Fruit fly (Drosophila melanogaster) whole organism, embryonic: ENCODE results near the gene SuUR.

Source experiments
- Awh ChIP-seq: fragments of 200-800 bp; sonication (Bioruptor generic); IDR thresholded peaks from 2 replicates; pipeline ENCODE4, ENCODE4 v1.3.6; 2022; ENCODE audit warnings: missing biosample characterization, missing genetic modification characterization
- BtbVII ChIP-seq: fragments of 200-800 bp; sonication (Bioruptor generic); optimal IDR thresholded peaks from 3 replicates; lab custom pipeline; 2017; ENCODE audit warnings: missing biosample characterization, mild to moderate bottlenecking, missing genetic modification characterization
- CG13287 ChIP-seq: fragments of 200-800 bp; sonication (Bioruptor generic); IDR thresholded peaks from 2 replicates; pipeline ENCODE4 v1.3.6; 2022; ENCODE audit warnings: missing biosample characterization, missing genetic modification characterization; ENCODE audit not compliant: partially characterized antibody
- CG14965 ChIP-seq: fragments of 200-800 bp; sonication (Bioruptor generic); optimal IDR thresholded peaks from 2 replicates; lab custom pipeline; 2016; ENCODE audit warnings: missing biosample characterization, missing genetic modification characterization, borderline replicate concordance
- CG1603 ChIP-seq: fragments of 200-800 bp; sonication (Bioruptor generic); optimal IDR thresholded peaks from 2 replicates; lab custom pipeline; 2019; ENCODE audit warnings: missing biosample characterization, mild to moderate bottlenecking, missing genetic modification characterization, moderate library complexity
- CG17359 ChIP-seq: fragments of 200-800 bp; sonication (Bioruptor generic); optimal IDR thresholded peaks from 3 replicates; lab custom pipeline; 2018; ENCODE audit warnings: missing biosample characterization, mild to moderate bottlenecking, missing genetic modification characterization, moderate library complexity
- CG18262 ChIP-seq: fragments of 200-800 bp; optimal IDR thresholded peaks from 3 replicates; lab custom pipeline; 2019; ENCODE audit warnings: missing biosample characterization, mild to moderate bottlenecking, missing genetic modification characterization, moderate library complexity
- CG2129 ChIP-seq: fragments of 200-800 bp; sonication (Bioruptor generic); IDR thresholded peaks from 2 replicates; pipeline ENCODE4 v1.3.6; 2022; ENCODE audit warnings: missing biosample characterization, missing genetic modification characterization; ENCODE audit not compliant: partially characterized antibody
- CG31224 ChIP-seq: fragments of 200-800 bp; sonication (Bioruptor generic); IDR thresholded peaks from 2 replicates; pipeline ENCODE4 v1.3.6; 2022; ENCODE audit warnings: missing biosample characterization, missing genetic modification characterization
- CG4282 ChIP-seq: fragments of 200-800 bp; sonication (Bioruptor generic); optimal IDR thresholded peaks from 2 replicates; lab custom pipeline; 2016; ENCODE audit warnings: missing biosample characterization, missing genetic modification characterization
- CG4328 ChIP-seq: fragments of 200-800 bp; sonication (Bioruptor generic); optimal IDR thresholded peaks from 3 replicates; lab custom pipeline; 2017; ENCODE audit warnings: missing biosample characterization, missing genetic modification reagents, missing genetic modification characterization
- CG6654 ChIP-seq: fragments of 200-800 bp; sonication (Bioruptor generic); optimal IDR thresholded peaks from 2 replicates; lab custom pipeline; 2017; ENCODE audit warnings: missing biosample characterization, mild to moderate bottlenecking, missing genetic modification characterization
- CG6765 ChIP-seq: fragments of 200-800 bp; sonication (Bioruptor generic); optimal IDR thresholded peaks from 3 replicates; lab custom pipeline; 2017; ENCODE audit warnings: missing biosample characterization, mild to moderate bottlenecking, missing genetic modification characterization
- CG6813 ChIP-seq: fragments of 200-800 bp; sonication (Bioruptor generic); optimal IDR thresholded peaks from 2 replicates; lab custom pipeline; 2017; ENCODE audit warnings: missing biosample characterization, missing genetic modification characterization, mild to moderate bottlenecking, moderate library complexity, missing genetic modification reagents
- CG6854 ChIP-seq: fragments of 200-800 bp; sonication (Bioruptor generic); optimal IDR thresholded peaks from 3 replicates; lab custom pipeline; 2017; ENCODE audit warnings: missing biosample characterization, mild to moderate bottlenecking, missing genetic modification characterization
- CG8290 ChIP-seq, 3 experiments: fragments of 200-800 bp; sonication (Bioruptor generic); optimal IDR thresholded peaks; 2 replicates each; lab custom pipeline; 2016 to 2019; ENCODE audit warnings: missing biosample characterization in 3 of 3, missing genetic modification characterization in 3 of 3, mild to moderate bottlenecking in 2 of 3, moderate library complexity in 1 of 3
- CrebB ChIP-seq: fragments of 200-800 bp; sonication (Bioruptor generic); optimal IDR thresholded peaks from 3 replicates; lab custom pipeline; 2018; ENCODE audit warnings: missing biosample characterization, mild to moderate bottlenecking, missing genetic modification characterization
- Dek ChIP-seq: fragments of 200-800 bp; sonication (Bioruptor generic); optimal IDR thresholded peaks from 3 replicates; lab custom pipeline; 2019; ENCODE audit warnings: missing biosample characterization, mild to moderate bottlenecking, missing genetic modification characterization, moderate library complexity
- Eip74EF ChIP-seq, 2 experiments: fragments of 200-800 bp in 1 of 2; fragments of >200 bp in 1 of 2; sonication (Bioruptor generic) in 1 of 2; optimal IDR thresholded peaks; 2 replicates each; lab custom pipeline; 2017 to 2019; ENCODE audit warnings: missing biosample characterization in 2 of 2, missing genetic modification characterization in 2 of 2, mild to moderate bottlenecking in 1 of 2, moderate library complexity in 1 of 2
- Fer2 ChIP-seq: fragments of 200-800 bp; sonication (Bioruptor generic); optimal IDR thresholded peaks from 2 replicates; lab custom pipeline; 2018; ENCODE audit warnings: missing biosample characterization, mild to moderate bottlenecking, missing genetic modification characterization, moderate library complexity
- Jarid2 ChIP-seq: fragments of 200-800 bp; sonication (Bioruptor generic); optimal IDR thresholded peaks from 3 replicates; lab custom pipeline; 2017; ENCODE audit warnings: mild to moderate bottlenecking, missing biosample characterization, missing genetic modification reagents, missing genetic modification characterization
- Lim3 ChIP-seq: fragments of 200-800 bp; sonication (Bioruptor generic); IDR thresholded peaks from 2 replicates; pipeline ENCODE4 v1.3.6; 2022; ENCODE audit warnings: missing biosample characterization, missing genetic modification characterization
- Nf-YC ChIP-seq: fragments of 200-800 bp; optimal IDR thresholded peaks from 3 replicates; lab custom pipeline; 2019; ENCODE audit warnings: missing biosample characterization, mild to moderate bottlenecking, missing genetic modification characterization, moderate library complexity
- Oaz ChIP-seq: fragments of 200-800 bp; sonication (Bioruptor generic); IDR thresholded peaks from 2 replicates; pipeline ENCODE4 v1.3.6; 2022; ENCODE audit warnings: missing biosample characterization, missing genetic modification characterization
- Ptx1 ChIP-seq: fragments of 200-800 bp; sonication (Bioruptor generic); IDR thresholded peaks from 2 replicates; pipeline ENCODE4 v1.3.6; 2022; ENCODE audit warnings: missing biosample characterization, missing genetic modification characterization
- Sry-β ChIP-seq: fragments of 200-800 bp; sonication (Bioruptor generic); optimal IDR thresholded peaks from 2 replicates; lab custom pipeline; 2018; ENCODE audit warnings: missing biosample characterization, mild to moderate bottlenecking, missing genetic modification characterization, moderate library complexity
- Trl ChIP-seq, 3 experiments: fragments of >200 bp in 2 of 3; fragments of 200-800 bp in 1 of 3; sonication (Bioruptor generic) in 1 of 3; optimal IDR thresholded peaks; 2 replicates in 1 of 3; 3 replicates in 2 of 3; lab custom pipeline; 2016 to 2017; ENCODE audit warnings: missing biosample characterization in 1 of 3, missing genetic modification characterization in 1 of 3
- Vsx1 ChIP-seq: fragments of 200-800 bp; sonication (Bioruptor generic); optimal IDR thresholded peaks from 2 replicates; lab custom pipeline; 2017; ENCODE audit warnings: missing biosample characterization, mild to moderate bottlenecking, missing genetic modification characterization, missing genetic modification reagents
- YL-1 ChIP-seq: fragments of 200-800 bp; sonication (Bioruptor generic); optimal IDR thresholded peaks from 3 replicates; lab custom pipeline; 2017; ENCODE audit warnings: missing biosample characterization, mild to moderate bottlenecking, missing genetic modification characterization
- ac ChIP-seq: fragments of 200-800 bp; sonication (Bioruptor generic); optimal IDR thresholded peaks from 3 replicates; lab custom pipeline; 2017; ENCODE audit warnings: missing biosample characterization, mild to moderate bottlenecking, missing genetic modification characterization
- bab2 ChIP-seq: fragments of 200-800 bp; sonication (Bioruptor generic); optimal IDR thresholded peaks from 2 replicates; lab custom pipeline; 2016; ENCODE audit warnings: missing biosample characterization, missing genetic modification characterization
- cad ChIP-seq: fragments of >200 bp; optimal IDR thresholded peaks from 2 replicates; lab custom pipeline; 2017; ENCODE audit warnings: missing biosample characterization, missing genetic modification characterization
- cas ChIP-seq: fragments of 200-800 bp; sonication (Bioruptor generic); IDR thresholded peaks from 2 replicates; pipeline ENCODE4 v1.3.6; 2022; ENCODE audit warnings: missing biosample characterization, missing genetic modification characterization
- dan ChIP-seq: fragments of 200-800 bp; sonication (Bioruptor generic); IDR thresholded peaks from 2 replicates; pipeline ENCODE4 v1.3.6; 2022; ENCODE audit warnings: missing biosample characterization, missing genetic modification characterization
- dimm ChIP-seq: fragments of 200-800 bp; sonication (Bioruptor generic); IDR thresholded peaks from 2 replicates; pipeline ENCODE4 v1.3.6; 2022; ENCODE audit warnings: missing biosample characterization, missing genetic modification characterization
- emc ChIP-seq: fragments of 200-800 bp; sonication (Bioruptor generic); optimal IDR thresholded peaks from 2 replicates; lab custom pipeline; 2016; ENCODE audit warnings: missing biosample characterization, missing genetic modification characterization
- ftz-f1 ChIP-seq: fragments of 200-800 bp; sonication (Bioruptor generic); optimal IDR thresholded peaks from 2 replicates; lab custom pipeline; 2016; ENCODE audit warnings: missing biosample characterization, missing genetic modification characterization
- gfzf ChIP-seq: fragments of 200-800 bp; sonication (Bioruptor generic); optimal IDR thresholded peaks from 2 replicates; lab custom pipeline; 2016; ENCODE audit warnings: missing biosample characterization, mild to moderate bottlenecking, missing genetic modification characterization, moderate library complexity
- gro ChIP-seq: fragments of 200-800 bp; sonication (Bioruptor generic); optimal IDR thresholded peaks from 2 replicates; lab custom pipeline; 2016; ENCODE audit warnings: missing biosample characterization, missing genetic modification characterization
- onecut ChIP-seq: fragments of 200-800 bp; sonication (Bioruptor generic); IDR thresholded peaks from 2 replicates; pipeline ENCODE4 v1.3.6; 2022; ENCODE audit warnings: missing biosample characterization, missing genetic modification characterization
- phol ChIP-seq: fragments of 200-800 bp; sonication (Bioruptor generic); optimal IDR thresholded peaks from 3 replicates; lab custom pipeline; 2018; ENCODE audit warnings: missing biosample characterization, mild to moderate bottlenecking, missing genetic modification characterization, moderate library complexity
- pita ChIP-seq: fragments of 200-800 bp; sonication (Bioruptor generic); optimal IDR thresholded peaks from 2 replicates; lab custom pipeline; 2017; ENCODE audit warnings: missing biosample characterization, mild to moderate bottlenecking, missing genetic modification characterization
- ro ChIP-seq: fragments of 200-800 bp; sonication (Bioruptor generic); IDR thresholded peaks from 2 replicates; pipeline ENCODE4 v1.3.6; 2022; ENCODE audit warnings: missing biosample characterization, missing genetic modification characterization
- run ChIP-seq: fragments of 200-800 bp; sonication (Bioruptor generic); optimal IDR thresholded peaks from 3 replicates; lab custom pipeline; 2018; ENCODE audit warnings: missing biosample characterization, mild to moderate bottlenecking, missing genetic modification characterization
- schlank ChIP-seq: fragments of 200-800 bp; sonication (Bioruptor generic); optimal IDR thresholded peaks from 2 replicates; lab custom pipeline; 2018; ENCODE audit warnings: missing biosample characterization, mild to moderate bottlenecking, missing genetic modification characterization
- seq ChIP-seq: fragments of 200-800 bp; sonication (Bioruptor generic); IDR thresholded peaks from 2 replicates; pipeline ENCODE4 v1.3.6; 2022; ENCODE audit warnings: missing biosample characterization, missing genetic modification characterization
- sima ChIP-seq: fragments of 200-800 bp; sonication (Bioruptor generic); optimal IDR thresholded peaks from 2 replicates; lab custom pipeline; 2016; ENCODE audit warnings: missing biosample characterization, missing genetic modification characterization
- slp2 ChIP-seq: fragments of 200-800 bp; sonication (Bioruptor generic); optimal IDR thresholded peaks from 2 replicates; lab custom pipeline; 2016; ENCODE audit warnings: missing biosample characterization, missing genetic modification characterization
- tna ChIP-seq: fragments of 200-800 bp; sonication (Bioruptor generic); IDR thresholded peaks from 2 replicates; pipeline ENCODE4 v1.3.6; 2022; ENCODE audit warnings: missing biosample characterization, missing genetic modification characterization; ENCODE audit not compliant: partially characterized antibody

SuUR gene

dm6 chr3L:11064689-11065088 is at the start of gene SuUR, which contains the start of the genes CG32075 and CG45101 (continued):
- TF ChIP-seq Eip74EF (GFP tag; optimal IDR thresholded peaks at IDR 0.05; lab: Kevin White, UChicago) (peak in 1 of 2 experiments; percentile 35), YL-1 (GFP tag; lab: Kevin White, UChicago) (peak; percentile 86), CG6654 (no peak), gro (GFP tag; lab: Kevin White, UChicago) (peak; percentile 77), Dek (tag; lab: Kevin White, UChicago) (peak; percentile 78), cas (GFP tag; lab: Robert Waterston, UW) (peak; percentile 62), emc (GFP tag; lab: Kevin White, UChicago) (peak; percentile 10), CrebB (tag; lab: Kevin White, UChicago) (peak; percentile 58), CG18262 (tag; lab: Kevin White, UChicago) (peak; percentile 81), run (tag; lab: Kevin White, UChicago) (peak; percentile 80), pita (GFP tag; lab: Kevin White, UChicago) (no peak), CG14965 (GFP tag; lab: Kevin White, UChicago) (no peak), tna (GFP tag; lab: Robert Waterston, UW) (no peak), Trl (optimal IDR thresholded peaks at IDR 0.05; lab: Kevin White, UChicago) (no peak), Trl (GFP tag; optimal IDR thresholded peaks at IDR 0.05; lab: Kevin White, UChicago) (peak; percentile 93), ac (GFP tag; lab: Kevin White, UChicago) (peak; percentile 38), CG6854 (GFP tag; lab: Kevin White, UChicago) (peak; percentile 45), CG17359 (tag; lab: Kevin White, UChicago) (peak; percentile 85), Sry-β (peak; percentile 96), ftz-f1 (peak; percentile 24), CG2129 (GFP tag; lab: Robert Waterston, UW) (no peak), CG4328 (GFP tag; lab: Kevin White, UChicago) (peak; percentile 74), CG6765 (GFP tag; lab: Kevin White, UChicago) (peak; percentile 9), Lim3 (GFP tag; lab: Robert Waterston, UW) (no peak), phol (tag; lab: Kevin White, UChicago) (peak; percentile 90), Fer2 (peak; percentile 79), Oaz (GFP tag; lab: Robert Waterston, UW) (peak; percentile 74), ro (peak; percentile 76), bab2 (GFP tag; lab: Kevin White, UChicago) (peak; percentile 92), onecut (peak; percentile 34; the same call in 1 of the 2 replicates), CG8290 (GFP tag; optimal IDR thresholded peaks at IDR 0.05; lab: Kevin White, UChicago) (peak; percentile 79), CG8290 (tag; optimal IDR thresholded peaks at IDR 0.05; lab: Kevin White, UChicago) (peak; percentile 6 to 43), CG4282 (GFP tag; lab: Kevin White, UChicago) (peak; percentile 74), sima (peak; percentile 56), Awh (GFP tag; lab: Robert Waterston, UW) (peak; percentile 71; the same call in 1 of the 2 replicates), slp2 (GFP tag; lab: Kevin White, UChicago) (peak; percentile 85), Jarid2 (peak; percentile 12), seq (peak; percentile 79), Nf-YC (peak; percentile 78), BtbVII (GFP tag; lab: Kevin White, UChicago) (peak; percentile 13), dan (GFP tag; lab: Robert Waterston, UW) (peak; percentile 55; the same call in 1 of the 2 replicates), gfzf (peak; percentile 5), Vsx1 (GFP tag; lab: Kevin White, UChicago) (peak; percentile 59), dimm (GFP tag; lab: Robert Waterston, UW) (0 out of 2 replicates have a peak, but pooled peaks have one; percentile 7), schlank (peak; percentile 25), CG13287 (GFP tag; lab: Robert Waterston, UW) (peak; percentile 49), CG1603 (tag; lab: Kevin White, UChicago) (peak; percentile 51), Ptx1 (GFP tag; lab: Robert Waterston, UW) (peak; percentile 94), CG6813 (no peak), CG31224 (GFP tag; lab: Robert Waterston, UW) (peak; percentile 74), cad (GFP tag; lab: Kevin White, UChicago) (no peak)
